Fruit fly (Drosophila melanogaster) whole organism, wandering third instar larva: ENCODE data around the gene Uck.

Experiments used
- CrebA ChIP-seq: fragments of 200-800 bp; sonication (Bioruptor generic); optimal IDR thresholded peaks from 2 replicates; lab custom pipeline; 2016; ENCODE audit warnings: missing biosample characterization, mild to moderate bottlenecking, missing genetic modification characterization, borderline replicate concordance
- Dfd ChIP-seq: fragments of >200 bp; optimal IDR thresholded peaks from 2 replicates; lab custom pipeline; 2017; ENCODE audit warnings: missing biosample characterization, missing genetic modification characterization
- Dif ChIP-seq: fragments of 200-275, 200-300 bp; sonication (Bioruptor generic); optimal IDR thresholded peaks from 2 replicates; lab custom pipeline; 2018; ENCODE audit warnings: missing biosample characterization, missing genetic modification characterization; ENCODE audit not compliant: partially characterized antibody
- GATAd ChIP-seq: sonication (Bioruptor generic); optimal IDR thresholded peaks from 2 replicates; lab custom pipeline; 2016; ENCODE audit warnings: missing biosample characterization, missing genetic modification characterization
- HLH106 ChIP-seq: fragments of 200-800 bp; optimal IDR thresholded peaks from 3 replicates; lab custom pipeline; 2019; ENCODE audit warnings: missing biosample characterization, mild to moderate bottlenecking, missing genetic modification characterization, moderate library complexity
- Hnf4 ChIP-seq: fragments of 200-800 bp; sonication (Bioruptor generic); optimal IDR thresholded peaks from 2 replicates; lab custom pipeline; 2016; ENCODE audit warnings: missing biosample characterization, mild to moderate bottlenecking, missing genetic modification characterization
- Hr83 ChIP-seq: fragments of 200-300 bp; sonication (Bioruptor generic); optimal IDR thresholded peaks from 2 replicates; lab custom pipeline; 2016; ENCODE audit warnings: missing biosample characterization, mild to moderate bottlenecking, missing genetic modification characterization, moderate library complexity; ENCODE audit not compliant: poor library complexity, severe bottlenecking
- Jra ChIP-seq: sonication (Bioruptor generic); optimal IDR thresholded peaks from 2 replicates; lab custom pipeline; 2016; ENCODE audit warnings: missing biosample characterization, missing genetic modification characterization
- Mio ChIP-seq: sonication (Bioruptor generic); optimal IDR thresholded peaks from 2 replicates; lab custom pipeline; 2016; ENCODE audit warnings: missing biosample characterization, missing genetic modification characterization
- N ChIP-seq: fragments of >200 bp; optimal IDR thresholded peaks from 2 replicates; lab custom pipeline; 2018; ENCODE audit warnings: missing biosample characterization, missing external identifiers, missing genetic modification characterization
- OdsH ChIP-seq: fragments of 200-800 bp; sonication (Bioruptor generic); optimal IDR thresholded peaks from 2 replicates; lab custom pipeline; 2016; ENCODE audit warnings: missing biosample characterization, mild to moderate bottlenecking, missing genetic modification characterization
- Rel ChIP-seq, 2 experiments: fragments of 200-800 bp; sonication (Bioruptor generic) in 1 of 2; optimal IDR thresholded peaks; 2 replicates in 1 of 2; 3 replicates in 1 of 2; lab custom pipeline; 2016 to 2019; ENCODE audit warnings: mild to moderate bottlenecking in 2 of 2, missing biosample characterization in 2 of 2, missing genetic modification characterization in 2 of 2, moderate library complexity in 1 of 2
- Sp1 ChIP-seq: fragments of 200-800 bp; sonication (Bioruptor generic); optimal IDR thresholded peaks from 3 replicates; lab custom pipeline; 2019; ENCODE audit warnings: missing biosample characterization, mild to moderate bottlenecking, missing genetic modification characterization, moderate library complexity
- brk ChIP-seq: fragments of 200-800 bp; sonication (Bioruptor generic); optimal IDR thresholded peaks from 2 replicates; lab custom pipeline; 2016; ENCODE audit warnings: missing biosample characterization, mild to moderate bottlenecking, missing genetic modification characterization
- dl ChIP-seq, 2 experiments: fragments of 175-275, 200-275 bp in 1 of 2; fragments of 200-275 bp in 1 of 2; sonication (Bioruptor generic); optimal IDR thresholded peaks; lab custom pipeline; 2018; ENCODE audit warnings: mild to moderate bottlenecking in 2 of 2, missing biosample characterization in 2 of 2, missing genetic modification characterization in 2 of 2, moderate library complexity in 2 of 2; ENCODE audit not compliant: partially characterized antibody in 2 of 2, insufficient read depth in 1 of 2
- dsf ChIP-seq: sonication (Bioruptor generic); optimal IDR thresholded peaks from 2 replicates; lab custom pipeline; 2016; ENCODE audit warnings: missing biosample characterization, missing genetic modification characterization, borderline replicate concordance
- ey ChIP-seq: fragments of 200-800 bp; sonication (Bioruptor generic); optimal IDR thresholded peaks from 2 replicates; lab custom pipeline; 2016; ENCODE audit warnings: missing biosample characterization, missing genetic modification characterization
- fru ChIP-seq: fragments of 200-800 bp; sonication (Bioruptor generic); optimal IDR thresholded peaks from 3 replicates; lab custom pipeline; 2016; ENCODE audit warnings: missing biosample characterization, mild to moderate bottlenecking, missing genetic modification characterization
- h ChIP-seq: fragments of 200-800 bp; sonication (Bioruptor generic); optimal IDR thresholded peaks from 3 replicates; lab custom pipeline; 2016; ENCODE audit warnings: missing biosample characterization, mild to moderate bottlenecking, missing genetic modification characterization
- jim ChIP-seq: fragments of 175-275, 200-325 bp; sonication (Bioruptor generic); optimal IDR thresholded peaks from 2 replicates; lab custom pipeline; 2016; ENCODE audit warnings: missing biosample characterization, mild to moderate bottlenecking, missing genetic modification characterization
- pan ChIP-seq: fragments of >200 bp; optimal IDR thresholded peaks from 2 replicates; lab custom pipeline; 2017
- psq ChIP-seq: fragments of 200-800 bp; sonication (Bioruptor generic); optimal IDR thresholded peaks from 3 replicates; lab custom pipeline; 2017; ENCODE audit warnings: missing biosample characterization, mild to moderate bottlenecking, missing genetic modification characterization, moderate library complexity
- rgr ChIP-seq: fragments of 200-800 bp; sonication (Bioruptor generic); optimal IDR thresholded peaks from 3 replicates; lab custom pipeline; 2016; ENCODE audit warnings: missing biosample characterization, mild to moderate bottlenecking, missing genetic modification characterization
- sage ChIP-seq: fragments of 200-800 bp; sonication (Bioruptor generic); optimal IDR thresholded peaks from 2 replicates; lab custom pipeline; 2016; ENCODE audit warnings: missing biosample characterization, mild to moderate bottlenecking, missing genetic modification characterization
- sv ChIP-seq: fragments of 200-800 bp; sonication (Bioruptor generic); optimal IDR thresholded peaks from 3 replicates; lab custom pipeline; 2016; ENCODE audit warnings: missing biosample characterization, missing genetic modification characterization
- tai ChIP-seq: sonication (Bioruptor generic); optimal IDR thresholded peaks from 2 replicates; lab custom pipeline; 2016; ENCODE audit warnings: missing biosample characterization, missing genetic modification characterization
- usp ChIP-seq: fragments of >200 bp; optimal IDR thresholded peaks from 2 replicates; lab custom pipeline; 2017; ENCODE audit warnings: missing biosample characterization, missing genetic modification characterization

Uck gene

DNA sequence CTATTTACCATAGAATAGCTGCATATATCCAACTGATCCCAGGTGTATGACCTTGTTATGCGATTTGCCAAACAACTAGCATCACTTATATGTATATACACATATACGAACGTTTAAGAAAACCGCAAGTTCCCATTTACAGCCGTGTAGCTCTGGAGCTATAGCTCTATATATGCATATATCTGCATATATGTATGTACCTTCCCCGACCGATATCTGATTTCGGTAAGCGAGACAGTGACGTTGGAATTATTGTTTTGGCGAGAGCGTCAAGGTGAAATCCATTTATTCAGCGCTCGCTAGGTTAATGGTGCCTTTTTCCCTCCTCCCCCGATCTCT, 30.0 kb upstream of the Uck start:
- peak; percentile 29 for TF ChIP-seq psq (GFP tag; lab: Kevin White, UChicago)
- TF ChIP-seq Dfd (GFP tag; lab: Kevin White, UChicago): no peak
- TF ChIP-seq fru (GFP tag; lab: Kevin White, UChicago): peak; percentile 56
- TF ChIP-seq h (GFP tag; lab: Kevin White, UChicago): peak; percentile 25

DNA sequence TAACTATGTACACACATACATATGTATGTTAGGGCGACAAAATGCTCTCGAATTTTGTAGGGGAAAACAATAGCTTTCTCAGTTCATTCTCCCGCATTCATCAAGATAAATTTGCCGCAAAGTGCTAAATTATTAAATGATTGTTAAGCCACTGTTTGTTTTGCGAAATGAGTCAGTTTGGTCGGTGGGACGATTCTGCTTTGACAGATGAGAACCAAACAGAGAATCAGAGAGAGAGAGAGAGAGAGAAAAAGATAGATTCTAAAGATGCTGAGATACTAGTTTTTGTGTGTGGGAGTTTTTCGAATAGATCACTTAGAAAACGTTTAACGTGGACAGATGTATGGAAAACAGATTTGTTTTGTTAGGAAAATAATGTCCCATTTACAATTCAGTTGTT, 29.6 kb upstream of the Uck start:
- TF ChIP-seq Dif (GFP tag; lab: Kevin White, UChicago) (peak; percentile 8), dsf (no peak)

DNA sequence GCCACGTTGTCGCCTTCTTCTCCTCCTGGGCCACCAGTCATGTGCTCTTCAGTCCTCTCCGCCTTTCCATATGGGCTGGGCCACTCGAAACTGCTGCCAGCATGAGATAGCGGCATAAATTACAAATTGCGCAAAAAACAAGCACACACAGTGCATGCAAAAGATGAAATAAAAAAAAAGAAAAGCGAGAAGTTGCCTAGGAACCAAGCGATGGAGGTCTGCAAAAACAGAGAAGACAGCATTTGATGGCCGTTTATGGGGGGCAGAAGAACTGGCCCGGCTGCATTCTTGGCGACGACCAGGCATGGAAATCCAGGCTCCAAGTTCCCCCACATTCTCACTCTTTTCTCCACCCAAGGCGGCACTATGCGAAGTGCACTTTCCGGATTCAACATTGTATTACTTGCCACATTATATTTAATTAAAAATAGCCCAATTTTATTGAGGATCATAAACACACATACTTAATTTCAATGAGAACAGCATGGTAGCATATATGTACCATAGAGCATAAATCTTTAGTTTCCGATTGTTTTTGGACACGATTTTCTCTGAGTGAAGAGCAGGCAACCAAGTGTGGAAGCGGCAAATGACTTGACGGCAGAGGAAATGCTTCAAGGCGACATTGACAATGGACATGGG, 28.5 kb upstream of the Uck start:
- TF ChIP-seq ey (no peak), N (no peak), usp (no peak), h (GFP tag; lab: Kevin White, UChicago) (no peak), jim (GFP tag; lab: Kevin White, UChicago) (no peak), GATAd (no peak), Jra (GFP tag; lab: Kevin White, UChicago) (no peak), sv (GFP tag; lab: Kevin White, UChicago) (no peak), Dfd (GFP tag; lab: Kevin White, UChicago) (no peak), HLH106 (tag; lab: Kevin White, UChicago) (no peak), Mio (GFP tag; lab: Kevin White, UChicago) (no peak), pan (lab: Kevin White, UChicago) (no peak), tai (GFP tag; lab: Kevin White, UChicago) (no peak)

DNA sequence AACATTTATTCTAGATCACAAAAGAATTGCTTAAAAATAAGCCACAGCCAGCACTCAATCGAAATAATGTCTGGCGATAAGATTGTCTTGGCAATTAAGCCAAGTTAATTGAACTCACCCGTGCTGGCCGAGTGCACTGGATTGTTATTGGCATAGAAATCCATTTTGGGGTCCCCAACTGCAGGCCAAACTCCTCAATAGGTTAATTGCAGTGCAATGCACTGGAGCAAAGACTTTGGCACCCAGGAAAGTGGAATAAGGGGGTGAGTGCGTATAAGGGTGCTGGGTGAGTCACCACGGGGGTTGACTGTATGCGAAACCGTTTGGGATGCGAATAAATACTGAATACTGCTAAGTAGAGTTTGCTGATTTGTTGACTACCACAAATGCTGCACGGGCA, 27.0 kb upstream of the Uck start:
- TF ChIP-seq pan (lab: Kevin White, UChicago) (no peak), rgr (GFP tag; lab: Kevin White, UChicago) (no peak), Rel (GFP tag; optimal IDR thresholded peaks at IDR 0.05; lab: Kevin White, UChicago) (no peak), Rel (tag; optimal IDR thresholded peaks at IDR 0.05; lab: Kevin White, UChicago) (peak; percentile 85), Hr83 (GFP tag; lab: Kevin White, UChicago) (peak; percentile 19), Hnf4 (GFP tag; lab: Kevin White, UChicago) (peak; percentile 56), tai (GFP tag; lab: Kevin White, UChicago) (no peak), Dfd (GFP tag; lab: Kevin White, UChicago) (no peak), brk (GFP tag; lab: Kevin White, UChicago) (no peak)

- TF ChIP-seq Rel (GFP tag; optimal IDR thresholded peaks at IDR 0.05; lab: Kevin White, UChicago): no peak
- no peak for TF ChIP-seq Rel (tag; optimal IDR thresholded peaks at IDR 0.05; lab: Kevin White, UChicago)
- TF ChIP-seq sage (GFP tag; lab: Kevin White, UChicago): no peak
- TF ChIP-seq h (GFP tag; lab: Kevin White, UChicago): peak; percentile 17
- TF ChIP-seq Mio (GFP tag; lab: Kevin White, UChicago): no peak
- TF ChIP-seq CrebA: no peak
- TF ChIP-seq Sp1: no peak
- TF ChIP-seq Jra (GFP tag; lab: Kevin White, UChicago): no peak
- peak; percentile 36 for TF ChIP-seq Hr83 (GFP tag; lab: Kevin White, UChicago)
- TF ChIP-seq fru (GFP tag; lab: Kevin White, UChicago): peak; percentile 26
- TF ChIP-seq OdsH (GFP tag; lab: Kevin White, UChicago): no peak
- TF ChIP-seq sv (GFP tag; lab: Kevin White, UChicago): no peak
- TF ChIP-seq dl (GFP tag; optimal IDR thresholded peaks at IDR 0.05; lab: Kevin White, UChicago; ENCODE audit: insufficient read depth in 1 of 2, partially characterized antibody in 2 of 2): no peak
These were observed 26.2 kb upstream of the Uck start for dm6 chr3R:24263588-24264413.
